Worm (Caenorhabditis elegans) whole organism, mixed stage, embryonic: ENCODE measurements around the gene Y69H2.1.

ENCODE experiments used
- elt-3 ChIP-seq: fragments of 150-350 bp; optimal IDR thresholded peaks from 2 replicates; lab custom pipeline; 2014; ENCODE audit warnings: missing biosample characterization, missing genetic modification characterization
- lin-13 ChIP-seq: fragments of 150-350 bp; optimal IDR thresholded peaks from 2 replicates; lab custom pipeline; 2014; ENCODE audit warnings: missing biosample characterization, missing genetic modification characterization
- mls-2 ChIP-seq: sonication (generic microtip); optimal IDR thresholded peaks from 2 replicates; lab custom pipeline; 2016; ENCODE audit warnings: mild to moderate bottlenecking, missing genetic modification characterization, moderate library complexity, missing compliant biosample characterization
- nhr-2 ChIP-seq: fragments of 150-350 bp; optimal IDR thresholded peaks from 2 replicates; lab custom pipeline; 2014; ENCODE audit warnings: missing biosample characterization, missing genetic modification characterization
- ztf-11 ChIP-seq: fragments of 150-350 bp; optimal IDR thresholded peaks from 2 replicates; lab custom pipeline; 2014; ENCODE audit warnings: missing biosample characterization, missing genetic modification characterization

- TF ChIP-seq mls-2 (tag; lab: Kevin White, UChicago), result no peak
- no peak for TF ChIP-seq nhr-2
- no peak for TF ChIP-seq elt-3 (tag; lab: Kevin White, UChicago)
- TF ChIP-seq lin-13 (tag; lab: Kevin White, UChicago), result no peak
- TF ChIP-seq ztf-11 (tag; lab: Kevin White, UChicago), result no peak
Measured at ce11 chrV:18592448-18592847, 29.9 kb downstream of the Y69H2.1 start, which contains the start of gene grdn-1.
